Worm (Caenorhabditis elegans) whole organism, L4 larva: ENCODE results near the gene R07E5.6.

ENCODE experiments used
- aha-1 ChIP-seq: fragments of 150-350 bp; peaks from one replicate; lab custom pipeline; 2014; ENCODE audit warnings: missing biosample characterization, missing genetic modification characterization
- dpl-1 ChIP-seq: fragments of 150-350 bp; optimal IDR thresholded peaks from 2 replicates; lab custom pipeline; 2014; ENCODE audit warnings: missing biosample characterization, missing genetic modification reagents, missing genetic modification characterization
- pha-4 ChIP-seq, 2 experiments: fragments of 150-350 bp in 1 of 2; fragments of 200-800 bp in 1 of 2; sonication (Bioruptor generic) in 1 of 2; IDR thresholded peaks in 1 of 2; optimal IDR thresholded peaks in 1 of 2; 2 replicates each; pipeline versions ENCODE4 v1.3.6 to Lab custom; 2014 to 2022; ENCODE audit warnings: missing genetic modification characterization in 2 of 2, missing genetic modification reagents in 2 of 2, missing biosample characterization in 1 of 2, missing compliant biosample characterization in 1 of 2
- tra-1 ChIP-seq: fragments of 200-800 bp; sonication (Bioruptor generic); IDR thresholded peaks from 2 replicates; pipeline ENCODE4 v1.3.6; 2022; ENCODE audit warnings: missing genetic modification reagents, missing genetic modification characterization, missing compliant biosample characterization

DNA sequence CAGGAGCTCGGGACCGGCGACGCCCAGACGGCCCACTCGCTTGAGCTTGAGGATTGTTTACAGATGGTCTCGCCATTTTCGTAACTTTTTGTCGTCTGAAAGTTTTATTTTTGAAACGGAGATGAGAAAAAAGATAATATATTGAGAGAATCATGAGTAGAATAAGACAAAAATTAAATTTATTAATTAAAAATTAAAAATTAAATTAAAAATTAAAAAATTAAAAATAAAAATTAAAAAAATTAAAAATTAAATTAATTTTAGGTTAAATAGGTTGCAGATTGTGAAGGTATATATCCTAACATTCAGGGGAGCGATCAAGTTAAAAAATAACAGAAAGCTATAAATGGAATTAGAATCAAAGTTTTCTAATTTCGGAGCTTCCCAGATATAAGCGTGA is 18.8 kb upstream of the R07E5.6 start, which contains the start of gene B0284.3:
- TF ChIP-seq aha-1 (tag; lab: Kevin White, UChicago), result no peak
- TF ChIP-seq dpl-1 (GFP tag; lab: Kevin White, UChicago), result no peak
- TF ChIP-seq pha-4 (GFP tag; IDR thresholded peaks at IDR 0.05; lab: Robert Waterston, UW), result no peak
- no peak for TF ChIP-seq pha-4 (tag; optimal IDR thresholded peaks at IDR 0.05; lab: Kevin White, UChicago)
- TF ChIP-seq tra-1 (GFP tag; lab: Robert Waterston, UW), result no peak
